Fruit fly (Drosophila melanogaster) whole organism, prepupa: ENCODE measurements around the gene ftz.

ENCODE experiments used
- CG10631 ChIP-seq: fragments of 200-800 bp; sonication (Bioruptor generic); optimal IDR thresholded peaks from 2 replicates; lab custom pipeline; 2016; ENCODE audit warnings: missing biosample characterization, missing genetic modification characterization
- CG10669 ChIP-seq: fragments of 200-800 bp; sonication (Bioruptor generic); optimal IDR thresholded peaks from 3 replicates; lab custom pipeline; 2018; ENCODE audit warnings: missing biosample characterization, mild to moderate bottlenecking, missing genetic modification characterization, moderate library complexity
- CG11902 ChIP-seq: fragments of 200-800 bp; sonication (Bioruptor generic); optimal IDR thresholded peaks from 3 replicates; lab custom pipeline; 2016; ENCODE audit warnings: missing biosample characterization, missing genetic modification characterization
- CG15336 ChIP-seq: fragments of 200-800 bp; sonication (Bioruptor generic); IDR thresholded peaks from 2 replicates; pipeline ENCODE4 v1.3.6; 2022; ENCODE audit warnings: missing biosample characterization, missing genetic modification characterization
- CG1621 ChIP-seq: fragments of 200-800 bp; sonication (Bioruptor generic); optimal IDR thresholded peaks from 3 replicates; lab custom pipeline; 2018; ENCODE audit warnings: missing biosample characterization, mild to moderate bottlenecking, missing genetic modification characterization
- CG16779 ChIP-seq: fragments of 200-800 bp; sonication (Bioruptor generic); optimal IDR thresholded peaks from 3 replicates; lab custom pipeline; 2017; ENCODE audit warnings: missing biosample characterization, mild to moderate bottlenecking, missing genetic modification characterization
- CG3032 ChIP-seq: fragments of 200-800 bp; optimal IDR thresholded peaks from 2 replicates; lab custom pipeline; 2019; ENCODE audit warnings: missing biosample characterization, mild to moderate bottlenecking, missing genetic modification characterization, moderate library complexity
- CG31627 ChIP-seq: fragments of 200-800 bp; sonication (Bioruptor generic); optimal IDR thresholded peaks from 3 replicates; lab custom pipeline; 2016; ENCODE audit warnings: missing biosample characterization, missing genetic modification characterization
- CG4318 ChIP-seq: fragments of 200-800 bp; sonication (Bioruptor generic); optimal IDR thresholded peaks from 3 replicates; lab custom pipeline; 2017; ENCODE audit warnings: missing biosample characterization, mild to moderate bottlenecking, missing genetic modification characterization
- CG6163 ChIP-seq: fragments of 200-800 bp; sonication (Bioruptor generic); IDR thresholded peaks from 3 replicates; pipeline ENCODE4 v1.3.6; 2022; ENCODE audit warnings: missing biosample characterization, missing genetic modification characterization
- CG6276 ChIP-seq: fragments of 200-800 bp; sonication (Bioruptor generic); optimal IDR thresholded peaks from 2 replicates; lab custom pipeline; 2017; ENCODE audit warnings: missing biosample characterization, mild to moderate bottlenecking, missing genetic modification characterization
- CG6792 ChIP-seq: fragments of 200-800 bp; sonication (Bioruptor generic); optimal IDR thresholded peaks from 3 replicates; lab custom pipeline; 2016; ENCODE audit warnings: missing biosample characterization, missing genetic modification characterization
- CG6854 ChIP-seq: fragments of 200-800 bp; sonication (Bioruptor generic); optimal IDR thresholded peaks from 2 replicates; lab custom pipeline; 2017; ENCODE audit warnings: missing biosample characterization, mild to moderate bottlenecking, missing genetic modification characterization
- CG8632 ChIP-seq: fragments of 200-800 bp; sonication (Bioruptor generic); optimal IDR thresholded peaks from 3 replicates; lab custom pipeline; 2016; ENCODE audit warnings: missing biosample characterization, missing genetic modification characterization
- Eip75B ChIP-seq: fragments of 200-800 bp; sonication (Bioruptor generic); optimal IDR thresholded peaks from 3 replicates; lab custom pipeline; 2016; ENCODE audit warnings: missing biosample characterization, missing genetic modification characterization
- Eip93F ChIP-seq: fragments of 200-800 bp; sonication (Bioruptor generic); optimal IDR thresholded peaks from 2 replicates; lab custom pipeline; 2016; ENCODE audit warnings: missing biosample characterization, mild to moderate bottlenecking, missing genetic modification characterization
- Ets21C ChIP-seq: fragments of 200-800 bp; sonication (Bioruptor generic); optimal IDR thresholded peaks from 3 replicates; lab custom pipeline; 2016; ENCODE audit warnings: missing biosample characterization, missing genetic modification characterization
- Hr38 ChIP-seq: sonication (Bioruptor generic); optimal IDR thresholded peaks from 2 replicates; lab custom pipeline; 2016; ENCODE audit warnings: missing biosample characterization, missing genetic modification characterization
- Hr4 ChIP-seq: fragments of 200-800 bp; sonication (Bioruptor generic); optimal IDR thresholded peaks from 3 replicates; lab custom pipeline; 2016; ENCODE audit warnings: missing biosample characterization, missing genetic modification characterization
- OdsH ChIP-seq: fragments of 200-800 bp; sonication (Bioruptor generic); optimal IDR thresholded peaks from 3 replicates; lab custom pipeline; 2016; ENCODE audit warnings: missing biosample characterization, missing genetic modification characterization
- Sox102F ChIP-seq: fragments of 200-800 bp; sonication (Bioruptor generic); optimal IDR thresholded peaks from 2 replicates; lab custom pipeline; 2016; ENCODE audit warnings: missing biosample characterization, mild to moderate bottlenecking, missing genetic modification characterization
- Sox14 ChIP-seq: fragments of 200-800 bp; sonication (Bioruptor generic); optimal IDR thresholded peaks from 3 replicates; lab custom pipeline; 2016; ENCODE audit warnings: missing biosample characterization, missing genetic modification characterization
- Sox15 ChIP-seq: fragments of 200-800 bp; sonication (Bioruptor generic); optimal IDR thresholded peaks from 3 replicates; lab custom pipeline; 2016; ENCODE audit warnings: missing biosample characterization, missing genetic modification characterization
- achi ChIP-seq: fragments of 200-800 bp; sonication (Bioruptor generic); optimal IDR thresholded peaks from 3 replicates; lab custom pipeline; 2016; ENCODE audit warnings: missing biosample characterization, missing genetic modification characterization
- cyc ChIP-seq: fragments of 200-800 bp; sonication (Bioruptor generic); optimal IDR thresholded peaks from 3 replicates; lab custom pipeline; 2016; ENCODE audit warnings: missing biosample characterization, missing genetic modification characterization
- dac ChIP-seq: fragments of 200-800 bp; sonication (Bioruptor generic); optimal IDR thresholded peaks from 2 replicates; lab custom pipeline; 2017; ENCODE audit warnings: missing biosample characterization, mild to moderate bottlenecking, missing genetic modification characterization
- eg ChIP-seq: fragments of 200-800 bp; sonication (Bioruptor generic); IDR thresholded peaks from 3 replicates; pipeline ENCODE4 v1.3.6; 2022; ENCODE audit warnings: missing biosample characterization, missing genetic modification characterization
- esn ChIP-seq: fragments of 200-800 bp; sonication (Bioruptor generic); optimal IDR thresholded peaks from 2 replicates; lab custom pipeline; 2016; ENCODE audit warnings: missing biosample characterization, mild to moderate bottlenecking, missing genetic modification characterization, moderate library complexity
- fd59A ChIP-seq: fragments of 200-800 bp; sonication (Bioruptor generic); optimal IDR thresholded peaks from 2 replicates; lab custom pipeline; 2017; ENCODE audit warnings: missing biosample characterization, mild to moderate bottlenecking, missing genetic modification characterization, missing genetic modification reagents
- fkh ChIP-seq: fragments of 200-800 bp; sonication (Bioruptor generic); optimal IDR thresholded peaks from 3 replicates; lab custom pipeline; 2017; ENCODE audit warnings: missing biosample characterization, mild to moderate bottlenecking, missing genetic modification characterization, moderate library complexity
- net ChIP-seq: fragments of 200-800 bp; sonication (Bioruptor generic); optimal IDR thresholded peaks from 3 replicates; lab custom pipeline; 2016; ENCODE audit warnings: missing biosample characterization, missing genetic modification characterization
- pdm3 ChIP-seq: fragments of 200-800 bp; sonication (Bioruptor generic); optimal IDR thresholded peaks from 3 replicates; lab custom pipeline; 2016; ENCODE audit warnings: missing biosample characterization, missing genetic modification characterization
- salr ChIP-seq, 2 experiments: fragments of 200-800 bp; sonication (Bioruptor generic); optimal IDR thresholded peaks; 3 replicates each; lab custom pipeline; 2016 to 2018; ENCODE audit warnings: missing biosample characterization in 2 of 2, missing genetic modification characterization in 2 of 2, mild to moderate bottlenecking in 1 of 2
- spab ChIP-seq: fragments of 200-800 bp; sonication (Bioruptor generic); optimal IDR thresholded peaks from 2 replicates; lab custom pipeline; 2017; ENCODE audit warnings: missing biosample characterization, mild to moderate bottlenecking, missing genetic modification characterization, missing genetic modification reagents
- svp ChIP-seq: fragments of 200-800 bp; sonication (Bioruptor generic); peaks from one replicate; lab custom pipeline; 2016; ENCODE audit warnings: missing biosample characterization, missing genetic modification characterization
- topi ChIP-seq: fragments of 200-800 bp; sonication (Bioruptor generic); optimal IDR thresholded peaks from 3 replicates; lab custom pipeline; 2016; ENCODE audit warnings: missing biosample characterization, missing genetic modification characterization

ftz gene

DNA sequence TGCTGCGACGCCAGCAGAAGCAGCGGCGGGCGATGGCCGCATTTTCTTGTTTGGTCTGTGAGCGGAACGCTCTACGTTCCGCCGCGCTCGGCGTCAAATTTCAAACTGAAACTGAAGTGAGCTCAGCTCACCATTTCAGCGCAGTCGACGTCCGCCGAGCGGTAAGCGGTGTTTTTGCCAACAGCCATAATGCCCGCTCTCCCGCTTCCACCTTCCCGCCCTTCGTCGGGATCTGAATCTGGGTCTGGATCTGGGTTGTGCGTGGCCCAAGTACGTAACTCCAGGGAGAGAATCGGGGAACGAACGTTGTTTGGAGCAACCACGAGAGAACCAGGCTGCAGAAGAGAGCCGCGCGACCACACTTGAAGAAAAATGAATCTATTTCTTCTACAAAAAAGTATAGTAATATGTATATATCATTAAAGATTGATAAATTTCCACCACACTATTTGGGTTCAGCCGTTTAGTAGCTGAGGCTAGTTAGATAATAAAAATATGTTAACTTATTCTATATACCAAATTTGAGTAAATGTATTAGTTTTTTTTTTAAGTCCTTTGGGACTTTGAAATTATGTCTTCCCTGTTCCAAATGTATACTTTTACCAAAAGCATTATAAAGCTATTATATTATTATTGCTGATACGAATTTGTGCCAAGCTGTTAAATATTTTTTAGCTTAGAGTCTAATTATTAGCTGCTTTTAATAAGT, 47.7 kb upstream of the ftz start (continued):
- no peak for TF ChIP-seq CG16779 (tag; lab: Kevin White, UChicago)
- peak; percentile 36 for TF ChIP-seq esn (GFP tag; lab: Kevin White, UChicago)
- no peak for TF ChIP-seq net (GFP tag; lab: Kevin White, UChicago)
- TF ChIP-seq CG10631 (GFP tag; lab: Kevin White, UChicago) = peak; percentile 19
- TF ChIP-seq spab (GFP tag; lab: Kevin White, UChicago) = no peak
- TF ChIP-seq CG11902 (GFP tag; lab: Kevin White, UChicago) = no peak
- no peak for TF ChIP-seq pdm3 (GFP tag; lab: Kevin White, UChicago)
- no peak for TF ChIP-seq Ets21C (GFP tag; lab: Kevin White, UChicago)
- no peak for TF ChIP-seq eg (GFP tag; lab: Robert Waterston, UW)
- peak; percentile 44 for TF ChIP-seq CG6854 (GFP tag; lab: Kevin White, UChicago)
- TF ChIP-seq salr (GFP tag; optimal IDR thresholded peaks at IDR 0.05; lab: Kevin White, UChicago) = no peak
- TF ChIP-seq CG10669 = no peak
- TF ChIP-seq Hr38 (GFP tag; lab: Kevin White, UChicago) = no peak
- TF ChIP-seq CG6163 (GFP tag; lab: Robert Waterston, UW) = no peak
- TF ChIP-seq CG6276 (GFP tag; lab: Kevin White, UChicago) = no peak
- TF ChIP-seq cyc = no peak
- no peak for TF ChIP-seq dac (GFP tag; lab: Kevin White, UChicago)
- TF ChIP-seq CG6792 (GFP tag; lab: Kevin White, UChicago) = no peak
- no peak for TF ChIP-seq CG8632
- TF ChIP-seq CG4318 (GFP tag; lab: Kevin White, UChicago) = no peak
- TF ChIP-seq CG3032 (tag; lab: Kevin White, UChicago) = no peak
- TF ChIP-seq svp (GFP tag; lab: Kevin White, UChicago) = peak; percentile 77
- peak; percentile 28 for TF ChIP-seq Sox102F
- TF ChIP-seq CG15336 = no peak
- TF ChIP-seq achi (GFP tag; lab: Kevin White, UChicago) = no peak
- TF ChIP-seq Eip93F (GFP tag; lab: Kevin White, UChicago) = no peak
- TF ChIP-seq Sox15 (GFP tag; lab: Kevin White, UChicago) = no peak
- TF ChIP-seq fkh (GFP tag; lab: Kevin White, UChicago) = no peak

dm6 chr3R:6817200-6817599, 46.9 kb upstream of the ftz start:
- TF ChIP-seq eg (GFP tag; lab: Robert Waterston, UW) (no peak), CG3032 (tag; lab: Kevin White, UChicago) (no peak), salr (GFP tag; optimal IDR thresholded peaks at IDR 0.05; lab: Kevin White, UChicago) (no peak), CG1621 (tag; lab: Kevin White, UChicago) (no peak), CG6163 (GFP tag; lab: Robert Waterston, UW) (no peak), Eip75B (GFP tag; lab: Kevin White, UChicago) (no peak), CG16779 (tag; lab: Kevin White, UChicago) (no peak), CG11902 (GFP tag; lab: Kevin White, UChicago) (no peak), fd59A (GFP tag; lab: Kevin White, UChicago) (no peak), Sox14 (no peak), Hr4 (GFP tag; lab: Kevin White, UChicago) (no peak), CG31627 (GFP tag; lab: Kevin White, UChicago) (no peak), CG10669 (no peak), topi (GFP tag; lab: Kevin White, UChicago) (no peak), OdsH (GFP tag; lab: Kevin White, UChicago) (no peak), CG6854 (GFP tag; lab: Kevin White, UChicago) (no peak), Hr38 (GFP tag; lab: Kevin White, UChicago) (no peak)
